Fruit fly (Drosophila melanogaster): ENCODE measurements around the gene Mtr4.

The Mtr4 gene

dm6 chr2L:15762466-15762865 is 10.4 kb downstream of the Mtr4 start, which contains the start of gene Gli (continued):
- peak; percentile 2 for TF ChIP-seq Mad (GFP tag; optimal IDR thresholded peaks at IDR 0.05)
- peak; percentile 25 for TF ChIP-seq ERR (GFP tag; optimal IDR thresholded peaks at IDR 0.05)
- TF ChIP-seq pum (GFP tag; optimal IDR thresholded peaks at IDR 0.05), result peak; percentile 9
- peak; percentile 27 for TF ChIP-seq nom (GFP tag; optimal IDR thresholded peaks at IDR 0.05)

dm6 chr2L:15763401-15763800 is 11.3 kb downstream of the Mtr4 start:
- TF ChIP-seq CG8281 (tag; optimal IDR thresholded peaks at IDR 0.05) (peak; percentile 98), CG1792 (GFP tag; optimal IDR thresholded peaks at IDR 0.05) (no peak), Elba2 (GFP tag; optimal IDR thresholded peaks at IDR 0.05) (peak; percentile 45), NFAT (GFP tag; IDR thresholded peaks at IDR 0.05) (no peak), Med (GFP tag) (peak; percentile 25), dmrt11E (tag; optimal IDR thresholded peaks at IDR 0.05) (no peak), sqz (GFP tag; optimal IDR thresholded peaks at IDR 0.05) (no peak), sens (GFP tag) (peak; percentile 59), CG16779 (GFP tag; IDR thresholded peaks at IDR 0.05) (peak; percentile 34; the same call in 1 of the 2 replicates)

- TF ChIP-seq Doc3 (GFP tag; IDR thresholded peaks at IDR 0.05; ENCODE audit: partially characterized antibody) (peak; percentile 37; the same call in 1 of the 3 replicates), gro (GFP tag; optimal IDR thresholded peaks at IDR 0.05) (no peak), CG17912 (GFP tag; optimal IDR thresholded peaks at IDR 0.05) (peak; percentile 33), ato (GFP tag; IDR thresholded peaks at IDR 0.05; ENCODE audit: partially characterized antibody) (peak; percentile 47; the same call in 1 of the 2 replicates), lab (GFP tag; optimal IDR thresholded peaks at IDR 0.05) (no peak), hkb (optimal IDR thresholded peaks at IDR 0.05) (no peak), hkb (GFP tag; IDR thresholded peaks at IDR 0.05) (no peak), ind (GFP tag; optimal IDR thresholded peaks at IDR 0.05) (no peak), CG2129 (GFP tag; IDR thresholded peaks at IDR 0.05; ENCODE audit: partially characterized antibody) (no peak), oc (tag; optimal IDR thresholded peaks at IDR 0.05) (no peak), da (GFP tag; optimal IDR thresholded peaks at IDR 0.05) (no peak), bbx (GFP tag; IDR thresholded peaks at IDR 0.05; ENCODE audit: partially characterized antibody) (peak; percentile 79), CG5245 (GFP tag; optimal IDR thresholded peaks at IDR 0.05) (no peak), chif (GFP tag; optimal IDR thresholded peaks at IDR 0.05) (no peak), hb (GFP tag; IDR thresholded peaks at IDR 0.05; ENCODE audit: partially characterized antibody) (peak; percentile 65; the same call in 2 of the 3 replicates), MESR4 (GFP tag; optimal IDR thresholded peaks at IDR 0.05) (peak; percentile 38), cad (GFP tag; optimal IDR thresholded peaks at IDR 0.05) (no peak), exex (tag; optimal IDR thresholded peaks at IDR 0.05) (no peak), wdn (GFP tag; IDR thresholded peaks at IDR 0.05) (no peak), CG11093 (GFP tag; IDR thresholded peaks at IDR 0.05) (no peak), CG15514 (GFP tag; optimal IDR thresholded peaks at IDR 0.05) (peak; percentile 81), CG2875 (GFP tag; optimal IDR thresholded peaks at IDR 0.05) (no peak), D (optimal IDR thresholded peaks at IDR 0.05) (no peak), D (GFP tag; optimal IDR thresholded peaks at IDR 0.05) (no peak), Poxn (GFP tag; IDR thresholded peaks at IDR 0.05) (no peak), HLH4C (GFP tag; IDR thresholded peaks at IDR 0.05; ENCODE audit: partially characterized antibody) (peak; percentile 73), CG7963 (GFP tag; IDR thresholded peaks at IDR 0.05; ENCODE audit: partially characterized antibody) (peak; percentile 69), CG31224 (GFP tag; IDR thresholded peaks at IDR 0.05) (no peak), trh (GFP tag; optimal IDR thresholded peaks at IDR 0.05) (no peak), ara (GFP tag; IDR thresholded peaks at IDR 0.05) (no peak), CG12391 (tag; optimal IDR thresholded peaks at IDR 0.05) (no peak), Usf (GFP tag; optimal IDR thresholded peaks at IDR 0.05) (no peak), Camta (GFP tag; optimal IDR thresholded peaks at IDR 0.05) (no peak), CG12942 (GFP tag; optimal IDR thresholded peaks at IDR 0.05) (no peak), CG18764 (GFP tag; optimal IDR thresholded peaks at IDR 0.05) (no peak), CG15269 (tag; optimal IDR thresholded peaks at IDR 0.05) (no peak), nom (GFP tag; optimal IDR thresholded peaks at IDR 0.05) (no peak)
Measured at dm6 chr2L:15764029-15764428, 12.0 kb downstream of the Mtr4 start, which contains the start of gene CG3793. CG3793 (plus strand) TSS chr2L:15764220.
